Worm (Caenorhabditis elegans) whole organism, L4 larva: ENCODE results near the gene xol-1.

Experiments used
- F10B5.3 ChIP-seq: sonication (generic microtip); optimal IDR thresholded peaks from 2 replicates; lab custom pipeline; 2016; ENCODE audit warnings: mild to moderate bottlenecking, missing genetic modification characterization, missing compliant biosample characterization
- T20F7.1 ChIP-seq: fragments of 200-800 bp; sonication (Bioruptor generic); optimal IDR thresholded peaks from 2 replicates; lab custom pipeline; 2018; ENCODE audit warnings: mild to moderate bottlenecking, missing genetic modification characterization, missing compliant biosample characterization
- Y105C5A.15 ChIP-seq: fragments of 200-800 bp; sonication (Bioruptor generic); IDR thresholded peaks from 2 replicates; pipeline ENCODE4 v1.3.6; 2022; ENCODE audit warnings: missing genetic modification characterization, missing compliant biosample characterization
- Y48G9A.11 ChIP-seq: fragments of 200-800 bp; sonication (Bioruptor generic); IDR thresholded peaks from 2 replicates; pipeline ENCODE4 v1.3.6; 2022; ENCODE audit warnings: missing genetic modification reagents, missing genetic modification characterization, missing compliant biosample characterization
- Y75B8A.6 ChIP-seq: fragments of 200-800 bp; sonication (Bioruptor generic); IDR thresholded peaks from 2 replicates; pipeline ENCODE4 v1.3.6; 2022; ENCODE audit warnings: missing genetic modification reagents, missing genetic modification characterization, missing compliant biosample characterization
- ZK337.2 ChIP-seq: fragments of 200-800 bp; sonication (Bioruptor generic); IDR thresholded peaks from 2 replicates; pipeline ENCODE4 v1.3.6; 2022; ENCODE audit warnings: missing genetic modification reagents, missing genetic modification characterization, missing compliant biosample characterization
- ZK546.5 ChIP-seq, 2 experiments: sonication (generic microtip); optimal IDR thresholded peaks; 2 replicates each; lab custom pipeline; 2017; ENCODE audit warnings: missing biosample characterization in 2 of 2, missing genetic modification characterization in 2 of 2
- aha-1 ChIP-seq: fragments of 150-350 bp; peaks from one replicate; lab custom pipeline; 2014; ENCODE audit warnings: missing biosample characterization, missing genetic modification characterization
- aly-2 ChIP-seq: sonication (generic microtip); optimal IDR thresholded peaks from 2 replicates; lab custom pipeline; 2018; ENCODE audit warnings: missing biosample characterization, missing genetic modification characterization
- attf-4 ChIP-seq: sonication (generic microtip); optimal IDR thresholded peaks from 3 replicates; lab custom pipeline; 2017; ENCODE audit warnings: missing biosample characterization, missing genetic modification characterization
- ceh-28 ChIP-seq: fragments of 150-350 bp; optimal IDR thresholded peaks from 2 replicates; lab custom pipeline; 2014; ENCODE audit warnings: missing biosample characterization, missing genetic modification reagents, missing genetic modification characterization
- ceh-32 ChIP-seq: sonication (generic microtip); optimal IDR thresholded peaks from 2 replicates; lab custom pipeline; 2016; ENCODE audit warnings: mild to moderate bottlenecking, missing genetic modification characterization, missing compliant biosample characterization; ENCODE audit not compliant: poor library complexity
- ceh-44 ChIP-seq: fragments of 200-800 bp; sonication (Bioruptor generic); IDR thresholded peaks from 2 replicates; pipeline ENCODE4 v1.3.6; 2022; ENCODE audit warnings: missing genetic modification reagents, missing genetic modification characterization, missing compliant biosample characterization
- ceh-62 ChIP-seq: sonication (generic microtip); optimal IDR thresholded peaks from 2 replicates; lab custom pipeline; 2017; ENCODE audit warnings: missing biosample characterization, missing genetic modification characterization
- ceh-82 ChIP-seq: sonication (generic microtip); optimal IDR thresholded peaks from 2 replicates; lab custom pipeline; 2017; ENCODE audit warnings: missing biosample characterization, missing genetic modification characterization
- cey-2 ChIP-seq: sonication (generic microtip); optimal IDR thresholded peaks from 3 replicates; lab custom pipeline; 2017; ENCODE audit warnings: missing genetic modification characterization, mild to moderate bottlenecking, missing compliant biosample characterization, antibody characterized with exemption, borderline replicate concordance; ENCODE audit not compliant: insufficient read depth
- daf-19 ChIP-seq: fragments of 200-800 bp; sonication (Bioruptor generic); conservative IDR thresholded peaks from 2 replicates; pipeline ENCODE4 v1.3.6; 2022; ENCODE audit warnings: missing genetic modification characterization, missing compliant biosample characterization
- daf-8 ChIP-seq: fragments of 200-800 bp; sonication (Bioruptor generic); IDR thresholded peaks from 2 replicates; pipeline ENCODE4 v1.3.6; 2022; ENCODE audit warnings: missing genetic modification characterization, missing compliant biosample characterization
- dpl-1 ChIP-seq: fragments of 150-350 bp; optimal IDR thresholded peaks from 2 replicates; lab custom pipeline; 2014; ENCODE audit warnings: missing biosample characterization, missing genetic modification reagents, missing genetic modification characterization
- dve-1 ChIP-seq: sonication (generic microtip); optimal IDR thresholded peaks from 2 replicates; lab custom pipeline; 2017; ENCODE audit warnings: antibody characterized with exemption, mild to moderate bottlenecking, missing genetic modification characterization, missing compliant biosample characterization; ENCODE audit not compliant: insufficient read depth
- egl-27 ChIP-seq: sonication (generic microtip); optimal IDR thresholded peaks from 3 replicates; lab custom pipeline; 2017; ENCODE audit warnings: missing biosample characterization, missing genetic modification reagents, missing genetic modification characterization
- fos-1 ChIP-seq: fragments of 150-350 bp; optimal IDR thresholded peaks from 2 replicates; lab custom pipeline; 2014; ENCODE audit warnings: missing biosample characterization, missing genetic modification characterization
- hlh-11 ChIP-seq: fragments of 200-800 bp; sonication (Bioruptor generic); optimal IDR thresholded peaks from 2 replicates; lab custom pipeline; 2018; ENCODE audit warnings: mild to moderate bottlenecking, missing genetic modification characterization, missing compliant biosample characterization
- hmg-1.1 ChIP-seq: fragments of 200-800 bp; sonication (Bioruptor generic); IDR thresholded peaks from 2 replicates; pipeline ENCODE4 v1.3.6; 2022; ENCODE audit warnings: missing genetic modification reagents, missing genetic modification characterization, missing compliant biosample characterization
- lin-1 ChIP-seq: fragments of 200-800 bp; sonication (Bioruptor generic); IDR thresholded peaks from 2 replicates; pipeline ENCODE4 v1.3.6; 2022; ENCODE audit warnings: missing genetic modification reagents, missing genetic modification characterization, missing compliant biosample characterization
- lin-15B ChIP-seq: fragments of 150-350 bp; sonication (generic microtip); optimal IDR thresholded peaks from 3 replicates; lab custom pipeline; 2014; ENCODE audit warnings: missing biosample characterization, missing genetic modification characterization
- lin-29 ChIP-seq: fragments of 200-800 bp; sonication (Bioruptor generic); IDR thresholded peaks from 2 replicates; pipeline ENCODE4 v1.3.6; 2022; ENCODE audit warnings: missing genetic modification reagents, missing genetic modification characterization, missing compliant biosample characterization
- lin-38 ChIP-seq: fragments of 200-800 bp; sonication (Bioruptor generic); IDR thresholded peaks from 2 replicates; pipeline ENCODE4 v1.3.6; 2022; ENCODE audit warnings: missing genetic modification reagents, missing genetic modification characterization, missing compliant biosample characterization
- lin-39 ChIP-seq: fragments of 150-350 bp; optimal IDR thresholded peaks from 2 replicates; lab custom pipeline; 2014; ENCODE audit warnings: missing biosample characterization, missing genetic modification reagents, missing genetic modification characterization
- madf-5 ChIP-seq, 2 experiments: fragments of 200-800 bp; sonication (Bioruptor generic); IDR thresholded peaks; 2 replicates each; pipeline ENCODE4 v1.3.6; 2022; ENCODE audit warnings: missing compliant biosample characterization in 2 of 2, missing genetic modification characterization in 2 of 2
- mdt-29 ChIP-seq: fragments of 200-800 bp; sonication (Bioruptor generic); IDR thresholded peaks from 2 replicates; pipeline ENCODE4 v1.3.6; 2022; ENCODE audit warnings: missing genetic modification reagents, missing genetic modification characterization, missing compliant biosample characterization
- mes-2 ChIP-seq: sonication (generic microtip); optimal IDR thresholded peaks from 2 replicates; lab custom pipeline; 2016; ENCODE audit warnings: missing genotype, mild to moderate bottlenecking, missing genetic modification characterization, missing compliant biosample characterization; ENCODE audit not compliant: poor library complexity, severe bottlenecking
- mxl-2 ChIP-seq: fragments of 200-800 bp; sonication (Bioruptor generic); conservative IDR thresholded peaks from 2 replicates; pipeline ENCODE4 v1.3.6; 2022; ENCODE audit warnings: missing genetic modification reagents, missing genetic modification characterization, missing compliant biosample characterization
- nhr-102 ChIP-seq: sonication (generic microtip); optimal IDR thresholded peaks from 2 replicates; lab custom pipeline; 2016; ENCODE audit warnings: mild to moderate bottlenecking, missing genetic modification characterization, moderate library complexity, missing compliant biosample characterization
- nhr-41 ChIP-seq: fragments of 200-800 bp; sonication (Bioruptor generic); IDR thresholded peaks from 2 replicates; pipeline ENCODE4 v1.3.6; 2022; ENCODE audit warnings: missing genetic modification reagents, missing genetic modification characterization, missing compliant biosample characterization
- nhr-6 ChIP-seq: fragments of 150-350 bp; optimal IDR thresholded peaks from 2 replicates; lab custom pipeline; 2014; ENCODE audit warnings: missing biosample characterization, missing genetic modification characterization
- nhr-76 ChIP-seq: fragments of 150-350 bp; optimal IDR thresholded peaks from 2 replicates; lab custom pipeline; 2014; ENCODE audit warnings: missing biosample characterization, missing genetic modification characterization
- nhr-77 ChIP-seq: fragments of 150-350 bp; optimal IDR thresholded peaks from 2 replicates; lab custom pipeline; 2014; ENCODE audit warnings: missing biosample characterization, missing genetic modification characterization
- pqm-1 ChIP-seq: sonication (generic microtip); optimal IDR thresholded peaks from 2 replicates; lab custom pipeline; 2017; ENCODE audit warnings: missing biosample characterization, missing genetic modification characterization
- rbr-2 ChIP-seq: sonication (generic microtip); optimal IDR thresholded peaks from 2 replicates; lab custom pipeline; 2016; ENCODE audit warnings: missing genotype, missing genetic modification characterization, missing compliant biosample characterization
- set-16 ChIP-seq: fragments of 200-800 bp; sonication (Bioruptor generic); IDR thresholded peaks from 2 replicates; pipeline ENCODE4 v1.3.6; 2022; ENCODE audit warnings: missing genetic modification reagents, missing genetic modification characterization, missing compliant biosample characterization
- snpc-4 ChIP-seq: fragments of 150-350 bp; optimal IDR thresholded peaks from 2 replicates; lab custom pipeline; 2014; ENCODE audit warnings: missing biosample characterization, missing genetic modification characterization
- tag-97 ChIP-seq: fragments of 200-800 bp; sonication (Bioruptor generic); IDR thresholded peaks from 2 replicates; pipeline ENCODE4 v1.3.6; 2022; ENCODE audit warnings: missing genetic modification characterization, missing compliant biosample characterization
- tra-1 ChIP-seq: fragments of 200-800 bp; sonication (Bioruptor generic); IDR thresholded peaks from 2 replicates; pipeline ENCODE4 v1.3.6; 2022; ENCODE audit warnings: missing genetic modification reagents, missing genetic modification characterization, missing compliant biosample characterization
- unc-39 ChIP-seq: sonication (generic microtip); optimal IDR thresholded peaks from 2 replicates; lab custom pipeline; 2017; ENCODE audit warnings: missing biosample characterization, missing genetic modification characterization
- unc-62 ChIP-seq, 3 experiments: fragments of 150-350 bp in 1 of 3; sonication (generic microtip); optimal IDR thresholded peaks in 2 of 3; peaks in 1 of 3; 1 replicate in 1 of 3; 2 replicates in 2 of 3; lab custom pipeline; 2014 to 2017; ENCODE audit warnings: missing biosample characterization in 3 of 3, missing genetic modification characterization in 3 of 3, missing genetic modification reagents in 3 of 3, missing genotype in 1 of 3
- zag-1 ChIP-seq: fragments of 150-350 bp; optimal IDR thresholded peaks from 2 replicates; lab custom pipeline; 2014; ENCODE audit warnings: missing biosample characterization, missing genetic modification characterization
- zfp-3 ChIP-seq: fragments of 200-800 bp; sonication (Bioruptor generic); conservative IDR thresholded peaks from 2 replicates; pipeline ENCODE4 v1.3.6; 2022; ENCODE audit warnings: missing genetic modification reagents, missing genetic modification characterization, missing compliant biosample characterization
- zip-2 ChIP-seq: fragments of 150-350 bp; optimal IDR thresholded peaks from 2 replicates; lab custom pipeline; 2014; ENCODE audit warnings: missing biosample characterization, missing genetic modification characterization
- ztf-7 ChIP-seq: fragments of 150-350 bp; optimal IDR thresholded peaks from 2 replicates; lab custom pipeline; 2014; ENCODE audit warnings: missing biosample characterization, missing genetic modification characterization

The xol-1 gene

ce11 chrX:8036219-8036883 is 4.8 kb upstream of the xol-1 start (continued):
- TF ChIP-seq cey-2 (tag; lab: Kevin White, UChicago): no peak
- TF ChIP-seq nhr-6 (tag; lab: Kevin White, UChicago): peak; percentile 98
- peak; percentile 94 for TF ChIP-seq ztf-7 (tag; lab: Kevin White, UChicago)
- TF ChIP-seq daf-19 (GFP tag; lab: Robert Waterston, UW): peak; percentile 97
- TF ChIP-seq dpl-1 (GFP tag; lab: Kevin White, UChicago): peak; percentile 77
- peak; percentile 92 for TF ChIP-seq lin-29 (GFP tag; lab: Robert Waterston, UW)
- TF ChIP-seq pqm-1 (tag; lab: Kevin White, UChicago): peak; percentile 61
- no peak for TF ChIP-seq aly-2 (tag; lab: Kevin White, UChicago)
- TF ChIP-seq ceh-82 (tag; lab: Kevin White, UChicago): peak; percentile 98
- peak; percentile 72 for TF ChIP-seq attf-4 (tag; lab: Kevin White, UChicago)
- peak; percentile 100 for TF ChIP-seq aha-1 (tag; lab: Kevin White, UChicago)
- TF ChIP-seq mxl-2 (GFP tag; lab: Robert Waterston, UW): peak; percentile 90
- peak; percentile 100 for TF ChIP-seq ceh-28
- peak; percentile 96 for TF ChIP-seq F10B5.3 (tag; lab: Kevin White, UChicago)
- peak; percentile 49 to 77 for TF ChIP-seq ZK546.5 (tag; optimal IDR thresholded peaks at IDR 0.05; lab: Kevin White, UChicago)
- TF ChIP-seq Y105C5A.15 (GFP tag; lab: Robert Waterston, UW): peak; percentile 59; the same call in 1 of the 2 replicates
- TF ChIP-seq nhr-76 (tag; lab: Kevin White, UChicago): peak; percentile 79
- peak; percentile 92 for TF ChIP-seq T20F7.1 (GFP tag; lab: Kevin White, UChicago)
- peak; percentile 81 for TF ChIP-seq lin-38
- TF ChIP-seq daf-8 (GFP tag; lab: Robert Waterston, UW): peak; percentile 86; the same call in 1 of the 2 replicates
- peak; percentile 52; the same call in 1 of the 2 replicates for TF ChIP-seq Y75B8A.6 (GFP tag; lab: Robert Waterston, UW)
- TF ChIP-seq rbr-2 (tag; lab: Kevin White, UChicago): peak; percentile 98
- TF ChIP-seq zag-1: peak; percentile 96
- peak; percentile 94 for TF ChIP-seq zfp-3
- peak; percentile 69 to 94; a peak in 3 of 4 replicates for TF ChIP-seq madf-5 (GFP tag; IDR thresholded peaks at IDR 0.05; lab: Robert Waterston, UW)
- TF ChIP-seq lin-15B (tag; lab: Kevin White, UChicago): peak; percentile 22
- TF ChIP-seq set-16 (GFP tag; lab: Robert Waterston, UW): peak; percentile 24; the same call in 1 of the 2 replicates
- 0 out of 2 replicates have a peak, but pooled peaks have one; percentile 59 for TF ChIP-seq tag-97 (GFP tag; lab: Robert Waterston, UW)
- TF ChIP-seq ZK337.2: peak; percentile 93
- TF ChIP-seq unc-39: peak; percentile 73
- TF ChIP-seq ceh-62: peak; percentile 5
- TF ChIP-seq nhr-102 (tag; lab: Kevin White, UChicago): peak; percentile 99
- TF ChIP-seq egl-27 (tag; lab: Kevin White, UChicago): peak; percentile 84
- TF ChIP-seq hmg-1.1 (GFP tag; lab: Robert Waterston, UW): peak; percentile 99
- TF ChIP-seq nhr-41: peak; percentile 43
- peak; percentile 98 for TF ChIP-seq mes-2 (tag; lab: Kevin White, UChicago)
- peak; percentile 61 for TF ChIP-seq ceh-44 (GFP tag; lab: Robert Waterston, UW)
- TF ChIP-seq dve-1 (tag; lab: Kevin White, UChicago): peak; percentile 100
- TF ChIP-seq nhr-77 (tag; lab: Kevin White, UChicago): peak; percentile 100
- TF ChIP-seq Y48G9A.11: peak; percentile 73
- TF ChIP-seq lin-1 (GFP tag; lab: Robert Waterston, UW): peak; percentile 90
- peak; percentile 98 for TF ChIP-seq hlh-11 (tag; lab: Kevin White, UChicago)
- TF ChIP-seq lin-39 (tag; lab: Kevin White, UChicago): peak; percentile 93
- peak; percentile 97 for TF ChIP-seq zip-2
- peak; percentile 94 for TF ChIP-seq mdt-29
- TF ChIP-seq unc-62 (GFP tag; optimal IDR thresholded peaks at IDR 0.05 in 1 of 2; lab: Kevin White, UChicago): peak; percentile 84 to 99
- peak; percentile 84 for TF ChIP-seq unc-62 (tag; optimal IDR thresholded peaks at IDR 0.05; lab: Kevin White, UChicago)
- peak; percentile 95 for TF ChIP-seq tra-1 (GFP tag; lab: Robert Waterston, UW)
- peak; percentile 93 for TF ChIP-seq fos-1 (tag; lab: Kevin White, UChicago)
- TF ChIP-seq ceh-32: peak; percentile 90
- no peak for TF ChIP-seq snpc-4
